Worm (Caenorhabditis elegans): ENCODE data around the gene srx-108.

Gene srx-108

ce11 chrII:3694664-3695063 is 10.8 kb upstream of the srx-108 start, which contains the start of gene srx-102:
srx-102 (minus strand) TSS chrII:3694764.
- TF ChIP-seq odd-2 (tag; optimal IDR thresholded peaks at IDR 0.05) (no peak), mec-3 (tag; optimal IDR thresholded peaks at IDR 0.05; ENCODE audit: borderline replicate concordance) (no peak), hlh-13 (GFP tag; optimal IDR thresholded peaks at IDR 0.05) (no peak), sox-2 (GFP tag; IDR thresholded peaks at IDR 0.05) (no peak), ama-1 (optimal IDR thresholded peaks at IDR 0.05) (no peak), ceh-31 (tag; optimal IDR thresholded peaks at IDR 0.05) (no peak), ceh-48 (tag; optimal IDR thresholded peaks at IDR 0.05) (no peak), ceh-9 (tag; optimal IDR thresholded peaks at IDR 0.05) (no peak), hlh-6 (tag; optimal IDR thresholded peaks at IDR 0.05) (no peak), T23F11.4 (GFP tag; optimal IDR thresholded peaks at IDR 0.05) (no peak), ceh-45 (GFP tag; IDR thresholded peaks at IDR 0.05) (no peak), nhr-11 (tag; optimal IDR thresholded peaks at IDR 0.05) (no peak), fkh-6 (tag; optimal IDR thresholded peaks at IDR 0.05) (no peak), nfya-1 (tag; optimal IDR thresholded peaks at IDR 0.05) (no peak), syd-9 (tag; optimal IDR thresholded peaks at IDR 0.05) (no peak), sdc-2 (tag; optimal IDR thresholded peaks at IDR 0.05) (no peak), hlh-30 (tag; optimal IDR thresholded peaks at IDR 0.05; ENCODE audit: insufficient read depth) (no peak), fkh-10 (GFP tag; optimal IDR thresholded peaks at IDR 0.05) (no peak), dve-1 (tag; optimal IDR thresholded peaks at IDR 0.05) (no peak)

ce11 chrII:3699591-3699990 is 5.8 kb upstream of the srx-108 start, which contains the start of gene srx-104:
srx-104 (minus strand) TSS chrII:3699691.
- no peak for TF ChIP-seq gmeb-2 (tag; optimal IDR thresholded peaks at IDR 0.05)
- no peak for TF ChIP-seq ceh-14 (tag; optimal IDR thresholded peaks at IDR 0.05)
- no peak for TF ChIP-seq tbx-2 (tag; optimal IDR thresholded peaks at IDR 0.05)
- no peak for TF ChIP-seq hlh-8 (tag; optimal IDR thresholded peaks at IDR 0.05)
- TF ChIP-seq pha-2 (tag; optimal IDR thresholded peaks at IDR 0.05): no peak
- no peak for TF ChIP-seq ahr-1 (tag; optimal IDR thresholded peaks at IDR 0.05)
- TF ChIP-seq ceh-30 (tag; optimal IDR thresholded peaks at IDR 0.05): no peak
- no peak for TF ChIP-seq ceh-2 (tag; optimal IDR thresholded peaks at IDR 0.05)
- TF ChIP-seq nhr-232 (tag; optimal IDR thresholded peaks at IDR 0.05): no peak
- no peak for TF ChIP-seq madf-2 (tag; optimal IDR thresholded peaks at IDR 0.05)
- TF ChIP-seq mec-3 (tag; optimal IDR thresholded peaks at IDR 0.05; ENCODE audit: borderline replicate concordance): no peak

- TF ChIP-seq nhr-11 (tag; optimal IDR thresholded peaks at IDR 0.05) (no peak), ceh-18 (tag; optimal IDR thresholded peaks at IDR 0.05) (no peak), madf-2 (tag; optimal IDR thresholded peaks at IDR 0.05) (no peak), tbx-7 (tag; optimal IDR thresholded peaks at IDR 0.05) (no peak), Y22D7AL.16 (tag; optimal IDR thresholded peaks at IDR 0.05) (no peak), hlh-30 (tag; optimal IDR thresholded peaks at IDR 0.05; ENCODE audit: insufficient read depth) (no peak)
Observed at ce11 chrII:3701305-3701704, 4.1 kb upstream of the srx-108 start, which contains the start of gene srx-105. srx-105 (minus strand) TSS chrII:3701405.

ce11 chrII:3709255-3709654 is 3.8 kb downstream of the srx-108 start, which contains the start of gene srx-110:
srx-110 (plus strand) TSS chrII:3709555.
- TF ChIP-seq sox-2 (GFP tag; IDR thresholded peaks at IDR 0.05) (no peak), mec-3 (tag; optimal IDR thresholded peaks at IDR 0.05; ENCODE audit: borderline replicate concordance) (no peak), unc-42 (tag; optimal IDR thresholded peaks at IDR 0.05) (no peak), ceh-24 (tag; optimal IDR thresholded peaks at IDR 0.05) (no peak), odd-2 (tag; optimal IDR thresholded peaks at IDR 0.05) (no peak), pha-2 (tag; optimal IDR thresholded peaks at IDR 0.05) (no peak), fkh-6 (tag; optimal IDR thresholded peaks at IDR 0.05) (no peak), zip-5 (tag; optimal IDR thresholded peaks at IDR 0.05) (no peak), ceh-9 (tag; optimal IDR thresholded peaks at IDR 0.05) (no peak), elt-2 (tag; optimal IDR thresholded peaks at IDR 0.05) (no peak), dve-1 (tag; optimal IDR thresholded peaks at IDR 0.05) (no peak), pqm-1 (tag; optimal IDR thresholded peaks at IDR 0.05) (no peak), ceh-22 (tag; optimal IDR thresholded peaks at IDR 0.05) (no peak), sdc-2 (tag; optimal IDR thresholded peaks at IDR 0.05) (no peak), tbx-7 (tag; optimal IDR thresholded peaks at IDR 0.05) (no peak), F13H6.1 (tag; optimal IDR thresholded peaks at IDR 0.05) (no peak), che-1 (tag; optimal IDR thresholded peaks at IDR 0.05) (no peak)
